Fruit fly (Drosophila melanogaster): ENCODE measurements around the gene CG13989.

- TF ChIP-seq ttk (optimal IDR thresholded peaks at IDR 0.05) (no peak), psq (optimal IDR thresholded peaks at IDR 0.05) (no peak), Sin3A (optimal IDR thresholded peaks at IDR 0.05) (no peak), h (optimal IDR thresholded peaks at IDR 0.05) (no peak)
Observed at dm6 chr2L:6127478-6127877, 32.7 kb upstream of the CG13989 start, which contains the start of gene WDR79.

All from Kc167 (cell line).